Worm (Caenorhabditis elegans): ENCODE results near the gene F40A3.2.

DNA sequence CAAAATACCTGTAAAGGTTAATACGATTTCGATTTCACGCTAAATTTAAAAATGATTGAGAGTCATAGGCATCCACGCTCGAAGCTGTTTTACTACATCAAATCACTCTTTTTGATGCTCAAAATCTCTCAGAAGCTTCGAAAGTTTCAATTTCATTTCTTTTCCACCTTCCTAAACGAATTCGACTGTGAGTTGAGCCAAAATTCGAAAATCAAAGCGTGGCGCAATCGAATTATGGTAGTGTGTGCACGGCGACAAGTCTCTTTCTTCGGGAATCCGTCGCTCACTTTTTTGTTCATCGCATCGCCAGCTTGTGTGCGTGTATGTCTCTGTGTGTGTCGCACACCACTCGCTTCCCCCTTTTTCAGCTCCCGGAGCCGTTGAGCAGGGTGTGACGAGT lies 5.8 kb upstream of the F40A3.2 start:
- TF ChIP-seq aha-1 (tag) (no peak), unc-62 (GFP tag; optimal IDR thresholded peaks at IDR 0.05 in 1 of 2) (no peak), unc-62 (tag; optimal IDR thresholded peaks at IDR 0.05) (no peak), lin-15B (tag; optimal IDR thresholded peaks at IDR 0.05) (no peak), ama-1 (optimal IDR thresholded peaks at IDR 0.05) (no peak), nhr-11 (tag; optimal IDR thresholded peaks at IDR 0.05) (no peak), zag-1 (tag; optimal IDR thresholded peaks at IDR 0.05) (no peak), dmd-8 (GFP tag; IDR thresholded peaks at IDR 0.05) (no peak), F49E8.2 (tag; optimal IDR thresholded peaks at IDR 0.05; ENCODE audit: borderline replicate concordance) (no peak), pha-4 (GFP tag; IDR thresholded peaks at IDR 0.05) (no peak), pha-4 (tag; optimal IDR thresholded peaks at IDR 0.05) (no peak), ceh-28 (tag; optimal IDR thresholded peaks at IDR 0.05) (no peak), spr-1 (tag; optimal IDR thresholded peaks at IDR 0.05) (no peak), nhr-28 (tag; optimal IDR thresholded peaks at IDR 0.05) (no peak), lir-3 (tag; optimal IDR thresholded peaks at IDR 0.05) (no peak), nhr-48 (tag; optimal IDR thresholded peaks at IDR 0.05) (no peak)
